Worm (Caenorhabditis elegans) whole organism, L2 larva: ENCODE data around the gene vha-19.

Source experiments
- F13H6.1 ChIP-seq: sonication (generic microtip); optimal IDR thresholded peaks from 2 replicates; lab custom pipeline; 2016; ENCODE audit warnings: missing genetic modification characterization, missing compliant biosample characterization
- R02D3.7 ChIP-seq: fragments of 150-350 bp; optimal IDR thresholded peaks from 2 replicates; lab custom pipeline; 2014; ENCODE audit warnings: missing biosample characterization, missing genetic modification characterization
- egl-27 ChIP-seq: sonication (generic microtip); optimal IDR thresholded peaks from 3 replicates; lab custom pipeline; 2017; ENCODE audit warnings: missing biosample characterization, missing genetic modification reagents, missing genetic modification characterization
- elt-1 ChIP-seq: fragments of 150-350 bp; optimal IDR thresholded peaks from 2 replicates; lab custom pipeline; 2014; ENCODE audit warnings: missing biosample characterization, missing genetic modification characterization
- nhr-11 ChIP-seq: fragments of 150-350 bp; optimal IDR thresholded peaks from 2 replicates; lab custom pipeline; 2014; ENCODE audit warnings: missing biosample characterization, missing genetic modification characterization
- nhr-12 ChIP-seq: fragments of 150-350 bp; optimal IDR thresholded peaks from 2 replicates; lab custom pipeline; 2014; ENCODE audit warnings: missing biosample characterization, missing genetic modification characterization
- nhr-6 ChIP-seq: fragments of 150-350 bp; optimal IDR thresholded peaks from 2 replicates; lab custom pipeline; 2014; ENCODE audit warnings: missing biosample characterization, missing genetic modification characterization
- unc-62 ChIP-seq: fragments of 150-350 bp; optimal IDR thresholded peaks from 2 replicates; lab custom pipeline; 2014; ENCODE audit warnings: missing biosample characterization, missing genetic modification reagents, missing genetic modification characterization
- ztf-1 ChIP-seq: fragments of 200-800 bp; sonication (Bioruptor generic); conservative IDR thresholded peaks from 2 replicates; pipeline ENCODE4 v1.3.6; 2022; ENCODE audit warnings: missing genetic modification characterization, missing compliant biosample characterization

DNA sequence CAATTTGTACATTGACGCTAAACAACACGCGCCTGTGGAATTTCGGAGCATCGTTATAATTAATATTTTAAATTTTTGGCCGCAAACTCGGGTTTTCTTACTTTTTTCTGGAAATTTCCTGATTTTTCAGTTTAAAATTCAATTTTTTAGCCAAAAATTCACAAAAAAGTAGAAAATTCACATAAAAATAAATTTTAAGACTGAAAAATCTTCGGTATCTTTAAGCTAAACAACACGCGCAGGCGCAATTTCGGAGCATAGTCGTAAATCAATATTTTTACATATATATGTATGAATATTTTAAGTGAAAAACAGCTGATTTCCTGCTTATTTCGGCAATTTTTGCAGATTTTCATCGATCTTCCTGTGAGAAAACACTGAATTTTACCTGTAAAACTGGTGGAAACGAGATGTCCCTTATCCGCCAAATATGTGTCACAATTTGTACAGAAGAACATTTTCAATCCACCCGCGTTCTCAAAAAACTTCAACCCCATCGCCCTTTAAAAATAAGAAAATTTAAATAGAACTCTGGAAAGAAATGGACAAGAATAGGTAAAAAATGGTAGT, 13.4 kb downstream of the vha-19 start, which contains the start of gene B0546.3:
- no peak for TF ChIP-seq nhr-6 (tag; lab: Kevin White, UChicago)
- no peak for TF ChIP-seq nhr-11 (tag; lab: Kevin White, UChicago)
- TF ChIP-seq nhr-12, result no peak
- TF ChIP-seq elt-1 (tag; lab: Kevin White, UChicago), result no peak
- TF ChIP-seq unc-62 (GFP tag; lab: Kevin White, UChicago), result no peak
- no peak for TF ChIP-seq R02D3.7 (tag; lab: Kevin White, UChicago)
- no peak for TF ChIP-seq ztf-1 (GFP tag; lab: Robert Waterston, UW)
- no peak for TF ChIP-seq F13H6.1 (tag; lab: Kevin White, UChicago)
- no peak for TF ChIP-seq egl-27 (tag; lab: Kevin White, UChicago)
